Fruit fly (Drosophila melanogaster) whole organism, embryonic: Measurements from ENCODE around the gene Kdm5.

Experiments used
- Antp ChIP-seq: fragments of 200-800 bp; sonication (Bioruptor generic); optimal IDR thresholded peaks from 3 replicates; lab custom pipeline; 2016; ENCODE audit warnings: missing biosample characterization, missing genetic modification characterization
- Asciz ChIP-seq: fragments of 200-800 bp; sonication (Bioruptor generic); optimal IDR thresholded peaks from 2 replicates; lab custom pipeline; 2017; ENCODE audit warnings: missing biosample characterization, mild to moderate bottlenecking, missing genetic modification characterization, missing genetic modification reagents
- Awh ChIP-seq: fragments of 200-800 bp; sonication (Bioruptor generic); IDR thresholded peaks from 2 replicates; pipeline ENCODE4, ENCODE4 v1.3.6; 2022; ENCODE audit warnings: missing biosample characterization, missing genetic modification characterization
- CG10267 ChIP-seq: fragments of 200-800 bp; sonication (Bioruptor generic); optimal IDR thresholded peaks from 2 replicates; lab custom pipeline; 2018; ENCODE audit warnings: missing biosample characterization, mild to moderate bottlenecking, missing genetic modification characterization, moderate library complexity
- CG11085 ChIP-seq: fragments of 200-800 bp; sonication (Bioruptor generic); IDR thresholded peaks from 2 replicates; pipeline ENCODE4 v1.3.6; 2022; ENCODE audit warnings: missing biosample characterization, missing genetic modification characterization
- CG12219 ChIP-seq: fragments of 200-800 bp; sonication (Bioruptor generic); optimal IDR thresholded peaks from 3 replicates; lab custom pipeline; 2018; ENCODE audit warnings: missing biosample characterization, mild to moderate bottlenecking, missing genetic modification characterization
- CG12659 ChIP-seq: fragments of 200-800 bp; sonication (Bioruptor generic); optimal IDR thresholded peaks from 3 replicates; lab custom pipeline; 2017; ENCODE audit warnings: mild to moderate bottlenecking, missing biosample characterization, missing genetic modification reagents, missing genetic modification characterization
- CG14014 ChIP-seq: fragments of 200-800 bp; sonication (Bioruptor generic); IDR thresholded peaks from 2 replicates; pipeline ENCODE4 v1.3.6; 2022; ENCODE audit warnings: missing biosample characterization, missing genetic modification characterization
- CG14050 ChIP-seq: fragments of 200-800 bp; sonication (Bioruptor generic); IDR thresholded peaks from 3 replicates; pipeline ENCODE4 v1.3.6; 2022; ENCODE audit warnings: missing biosample characterization, missing genetic modification characterization
- CG14667 ChIP-seq: fragments of 200-800 bp; sonication (Bioruptor generic); IDR thresholded peaks from 2 replicates; pipeline ENCODE4 v1.3.6; 2022; ENCODE audit warnings: missing biosample characterization, missing genetic modification characterization
- CG14965 ChIP-seq: fragments of 200-800 bp; sonication (Bioruptor generic); optimal IDR thresholded peaks from 2 replicates; lab custom pipeline; 2016; ENCODE audit warnings: missing biosample characterization, missing genetic modification characterization, borderline replicate concordance
- CG1647 ChIP-seq: fragments of 200-800 bp; sonication (Bioruptor generic); optimal IDR thresholded peaks from 3 replicates; lab custom pipeline; 2016; ENCODE audit warnings: missing biosample characterization, missing genetic modification characterization
- CG2889 ChIP-seq: fragments of 200-800 bp; sonication (Bioruptor generic); IDR thresholded peaks from 3 replicates; pipeline ENCODE4 v1.3.6; 2022; ENCODE audit warnings: missing biosample characterization, missing genetic modification characterization
- CG31224 ChIP-seq: fragments of 200-800 bp; sonication (Bioruptor generic); IDR thresholded peaks from 2 replicates; pipeline ENCODE4 v1.3.6; 2022; ENCODE audit warnings: missing biosample characterization, missing genetic modification characterization
- CG31441 ChIP-seq: fragments of 200-800 bp; sonication (Bioruptor generic); IDR thresholded peaks from 2 replicates; pipeline ENCODE4 v1.3.6; 2022; ENCODE audit warnings: missing biosample characterization, missing genetic modification characterization
- CG32532 ChIP-seq: fragments of 200-800 bp; sonication (Bioruptor generic); IDR thresholded peaks from 2 replicates; pipeline ENCODE4 v1.3.6; 2022; ENCODE audit warnings: missing biosample characterization, missing genetic modification characterization
- CG34224 ChIP-seq: fragments of 200-800 bp; sonication (Bioruptor generic); IDR thresholded peaks from 3 replicates; pipeline ENCODE4 v1.3.6; 2022; ENCODE audit warnings: missing biosample characterization, missing genetic modification characterization; ENCODE audit not compliant: partially characterized antibody
- CG9932 ChIP-seq: fragments of 200-800 bp; sonication (Bioruptor generic); IDR thresholded peaks from 2 replicates; pipeline ENCODE4 v1.3.6; 2022; ENCODE audit warnings: missing biosample characterization, missing genetic modification characterization
- CHES-1-like ChIP-seq: fragments of 200-800 bp; sonication (Bioruptor generic); optimal IDR thresholded peaks from 2 replicates; lab custom pipeline; 2016; ENCODE audit warnings: missing biosample characterization, missing genetic modification characterization
- GATAe ChIP-seq: fragments of 200-800 bp; sonication (Bioruptor generic); conservative IDR thresholded peaks from 2 replicates; pipeline ENCODE4 v1.3.6; 2022; ENCODE audit warnings: missing biosample characterization, missing genetic modification characterization
- Gsc ChIP-seq: fragments of 200-800 bp; sonication (Bioruptor generic); IDR thresholded peaks from 2 replicates; pipeline ENCODE4 v1.3.6; 2022; ENCODE audit warnings: missing biosample characterization, missing genetic modification characterization
- H2.0 ChIP-seq: fragments of 200-800 bp; sonication (Bioruptor generic); IDR thresholded peaks from 2 replicates; pipeline ENCODE4 v1.3.6; 2022; ENCODE audit warnings: missing biosample characterization, missing genetic modification characterization
- HHEX ChIP-seq: fragments of 200-800 bp; sonication (Bioruptor generic); optimal IDR thresholded peaks from 3 replicates; lab custom pipeline; 2017; ENCODE audit warnings: missing biosample characterization, mild to moderate bottlenecking, missing genetic modification characterization, missing genetic modification reagents
- HLH54F ChIP-seq: fragments of 200-800 bp; sonication (Bioruptor generic); optimal IDR thresholded peaks from 3 replicates; lab custom pipeline; 2016; ENCODE audit warnings: missing biosample characterization, missing genetic modification characterization
- Hr78 ChIP-seq, 2 experiments: fragments of 200-800 bp in 1 of 2; fragments of >200 bp in 1 of 2; sonication (Bioruptor generic) in 1 of 2; optimal IDR thresholded peaks; 2 replicates each; lab custom pipeline; 2017 to 2019; ENCODE audit warnings: missing biosample characterization in 2 of 2, missing genetic modification characterization in 2 of 2, mild to moderate bottlenecking in 1 of 2, moderate library complexity in 1 of 2
- Kr ChIP-seq: fragments of 200-800 bp; sonication (Bioruptor generic); optimal IDR thresholded peaks from 2 replicates; lab custom pipeline; 2017; ENCODE audit warnings: missing biosample characterization, mild to moderate bottlenecking, missing genetic modification characterization
- Lhr ChIP-seq: fragments of 200-800 bp; sonication (Bioruptor generic); optimal IDR thresholded peaks from 3 replicates; lab custom pipeline; 2017; ENCODE audit warnings: mild to moderate bottlenecking, missing biosample characterization, missing genetic modification reagents, missing genetic modification characterization
- Mrtf ChIP-seq: fragments of 200-800 bp; sonication (Bioruptor generic); IDR thresholded peaks from 3 replicates; pipeline ENCODE4 v1.3.6; 2022; ENCODE audit warnings: missing biosample characterization, missing genetic modification characterization
- Neu2 ChIP-seq: fragments of 200-800 bp; sonication (Bioruptor generic); optimal IDR thresholded peaks from 3 replicates; lab custom pipeline; 2016; ENCODE audit warnings: missing biosample characterization, missing genetic modification characterization, borderline replicate concordance
- Oaz ChIP-seq: fragments of 200-800 bp; sonication (Bioruptor generic); IDR thresholded peaks from 2 replicates; pipeline ENCODE4 v1.3.6; 2022; ENCODE audit warnings: missing biosample characterization, missing genetic modification characterization
- Oli ChIP-seq: fragments of 200-800 bp; sonication (Bioruptor generic); optimal IDR thresholded peaks from 2 replicates; lab custom pipeline; 2018; ENCODE audit warnings: missing biosample characterization, mild to moderate bottlenecking, missing genetic modification characterization, moderate library complexity
- Scr ChIP-seq: fragments of 200-800 bp; sonication (Bioruptor generic); IDR thresholded peaks from 2 replicates; pipeline ENCODE4 v1.3.6; 2022; ENCODE audit warnings: missing biosample characterization, missing genetic modification characterization; ENCODE audit not compliant: partially characterized antibody
- Sox102F ChIP-seq: fragments of 200-800 bp; sonication (Bioruptor generic); optimal IDR thresholded peaks from 2 replicates; lab custom pipeline; 2018; ENCODE audit warnings: missing biosample characterization, mild to moderate bottlenecking, missing genetic modification characterization, moderate library complexity
- Sry-β ChIP-seq: fragments of 200-800 bp; sonication (Bioruptor generic); optimal IDR thresholded peaks from 2 replicates; lab custom pipeline; 2018; ENCODE audit warnings: missing biosample characterization, mild to moderate bottlenecking, missing genetic modification characterization, moderate library complexity
- abd-A ChIP-seq: fragments of 200-800 bp; sonication (Bioruptor generic); optimal IDR thresholded peaks from 3 replicates; lab custom pipeline; 2019; ENCODE audit warnings: missing biosample characterization, mild to moderate bottlenecking, missing genetic modification characterization, moderate library complexity
- ac ChIP-seq: fragments of 200-800 bp; sonication (Bioruptor generic); optimal IDR thresholded peaks from 3 replicates; lab custom pipeline; 2017; ENCODE audit warnings: missing biosample characterization, mild to moderate bottlenecking, missing genetic modification characterization
- bigmax ChIP-seq: fragments of 200-800 bp; sonication (Bioruptor generic); optimal IDR thresholded peaks from 2 replicates; lab custom pipeline; 2018; ENCODE audit warnings: missing biosample characterization, mild to moderate bottlenecking, missing genetic modification characterization
- caup ChIP-seq: fragments of 200-800 bp; sonication (Bioruptor generic); optimal IDR thresholded peaks from 3 replicates; lab custom pipeline; 2017; ENCODE audit warnings: missing biosample characterization, mild to moderate bottlenecking, missing genetic modification characterization, moderate library complexity; ENCODE audit not compliant: severe bottlenecking
- crp ChIP-seq, 2 experiments: fragments of 200-800 bp; sonication (Bioruptor generic); optimal IDR thresholded peaks; 2 replicates in 1 of 2; 3 replicates in 1 of 2; lab custom pipeline; 2017; ENCODE audit warnings: missing biosample characterization in 2 of 2, missing genetic modification characterization in 2 of 2, mild to moderate bottlenecking in 1 of 2, moderate library complexity in 1 of 2
- dimm ChIP-seq: fragments of 200-800 bp; sonication (Bioruptor generic); IDR thresholded peaks from 2 replicates; pipeline ENCODE4 v1.3.6; 2022; ENCODE audit warnings: missing biosample characterization, missing genetic modification characterization
- gce ChIP-seq: fragments of 200-800 bp; sonication (Bioruptor generic); IDR thresholded peaks from 3 replicates; pipeline ENCODE4 v1.3.6; 2022; ENCODE audit warnings: missing biosample characterization, missing genetic modification characterization
- gem ChIP-seq: fragments of 200-800 bp; sonication (Bioruptor generic); optimal IDR thresholded peaks from 2 replicates; lab custom pipeline; 2019; ENCODE audit warnings: missing biosample characterization, mild to moderate bottlenecking, missing genetic modification characterization, moderate library complexity
- ham ChIP-seq: fragments of 200-800 bp; sonication (Bioruptor generic); IDR thresholded peaks from 2 replicates; pipeline ENCODE4 v1.3.6; 2022; ENCODE audit warnings: missing biosample characterization, missing genetic modification characterization
- her ChIP-seq: fragments of 200-800 bp; sonication (Bioruptor generic); optimal IDR thresholded peaks from 2 replicates; lab custom pipeline; 2016; ENCODE audit warnings: missing biosample characterization, missing genetic modification characterization
- kah ChIP-seq: fragments of 200-800 bp; sonication (Bioruptor generic); optimal IDR thresholded peaks from 2 replicates; lab custom pipeline; 2018; ENCODE audit warnings: missing biosample characterization, mild to moderate bottlenecking, missing genetic modification characterization
- luna ChIP-seq: fragments of 200-800 bp; sonication (Bioruptor generic); optimal IDR thresholded peaks from 2 replicates; lab custom pipeline; 2016; ENCODE audit warnings: missing biosample characterization, missing genetic modification characterization
- sens-2 ChIP-seq: fragments of 200-800 bp; sonication (Bioruptor generic); IDR thresholded peaks from 2 replicates; pipeline ENCODE4 v1.3.6; 2022; ENCODE audit warnings: missing biosample characterization, missing genetic modification characterization
- tio ChIP-seq: fragments of 200-800 bp; sonication (Bioruptor generic); optimal IDR thresholded peaks from 2 replicates; lab custom pipeline; 2017; ENCODE audit warnings: missing biosample characterization, missing genetic modification characterization, inconsistent platforms
- trem ChIP-seq: fragments of 200-800 bp; optimal IDR thresholded peaks from 3 replicates; lab custom pipeline; 2019; ENCODE audit warnings: missing biosample characterization, mild to moderate bottlenecking, missing genetic modification characterization, moderate library complexity
- ttk ChIP-seq: fragments of 200-800 bp; sonication (Bioruptor generic); IDR thresholded peaks from 2 replicates; pipeline ENCODE4 v2.1.2; 2022; ENCODE audit warnings: missing biosample characterization, missing genetic modification characterization
- unpg ChIP-seq: fragments of 200-800 bp; sonication (Bioruptor generic); optimal IDR thresholded peaks from 3 replicates; lab custom pipeline; 2018; ENCODE audit warnings: missing biosample characterization, mild to moderate bottlenecking, missing genetic modification characterization, moderate library complexity

The Kdm5 gene

dm6 chr2L:5986094-5986493 lies 13.2 kb downstream of the Kdm5 start, which contains the start of gene ifc (continued):
- no peak for TF ChIP-seq ac
- TF ChIP-seq Oaz (GFP tag; lab: Robert Waterston, UW): no peak
- TF ChIP-seq sens-2 (GFP tag; lab: Robert Waterston, UW): no peak
- no peak for TF ChIP-seq tio (GFP tag; lab: Kevin White, UChicago)
- no peak for TF ChIP-seq H2.0 (GFP tag; lab: Robert Waterston, UW)
- TF ChIP-seq unpg (GFP tag; lab: Kevin White, UChicago): peak; percentile 42
- peak; percentile 12 for TF ChIP-seq Sry-β (GFP tag; lab: Kevin White, UChicago)
- peak; percentile 40 for TF ChIP-seq bigmax (GFP tag; lab: Kevin White, UChicago)
- no peak for TF ChIP-seq abd-A (tag; lab: Kevin White, UChicago)
- TF ChIP-seq Sox102F (GFP tag; lab: Kevin White, UChicago): no peak
- TF ChIP-seq luna (GFP tag; lab: Kevin White, UChicago): peak; percentile 66
- TF ChIP-seq CG1647 (GFP tag; lab: Kevin White, UChicago): peak; percentile 37
- TF ChIP-seq CG14050 (GFP tag; lab: Robert Waterston, UW): no peak
- no peak for TF ChIP-seq CG9932 (GFP tag; lab: Robert Waterston, UW)
- TF ChIP-seq CG31224 (GFP tag; lab: Robert Waterston, UW): no peak
- TF ChIP-seq CG2889 (GFP tag; lab: Robert Waterston, UW): no peak
- TF ChIP-seq CG12219: peak; percentile 5
- TF ChIP-seq CHES-1-like (GFP tag; lab: Kevin White, UChicago): peak; percentile 76
- peak; percentile 18 for TF ChIP-seq kah (GFP tag; lab: Kevin White, UChicago)
- TF ChIP-seq crp (GFP tag; optimal IDR thresholded peaks at IDR 0.05; lab: Kevin White, UChicago): peak in 1 of 2 experiments; percentile 55
- TF ChIP-seq HLH54F (GFP tag; lab: Kevin White, UChicago): peak; percentile 65
- no peak for TF ChIP-seq ham
- no peak for TF ChIP-seq dimm (GFP tag; lab: Robert Waterston, UW)
- no peak for TF ChIP-seq CG14965
- TF ChIP-seq Kr (GFP tag; lab: Kevin White, UChicago): no peak
- TF ChIP-seq Mrtf (GFP tag; lab: Robert Waterston, UW): no peak
- TF ChIP-seq Asciz (GFP tag; lab: Kevin White, UChicago): no peak
- no peak for TF ChIP-seq Scr (GFP tag; lab: Robert Waterston, UW)
- no peak for TF ChIP-seq gce
- TF ChIP-seq CG14014 (GFP tag; lab: Robert Waterston, UW): no peak
- TF ChIP-seq CG32532 (GFP tag; lab: Robert Waterston, UW): no peak
- peak; percentile 77 for TF ChIP-seq CG10267
- TF ChIP-seq Neu2 (GFP tag; lab: Kevin White, UChicago): peak; percentile 82
- no peak for TF ChIP-seq ttk (GFP tag; lab: Robert Waterston, UW)
- peak in 1 of 2 experiments; percentile 59 for TF ChIP-seq Hr78 (GFP tag; optimal IDR thresholded peaks at IDR 0.05; lab: Kevin White, UChicago)
- TF ChIP-seq CG12659: peak; percentile 86
- TF ChIP-seq Awh: no peak
- peak; percentile 31 for TF ChIP-seq HHEX
- TF ChIP-seq trem (tag; lab: Kevin White, UChicago): peak; percentile 86
- no peak for TF ChIP-seq gem (tag; lab: Kevin White, UChicago)
- TF ChIP-seq CG34224 (GFP tag; lab: Robert Waterston, UW): no peak
- no peak for TF ChIP-seq GATAe (GFP tag; lab: Robert Waterston, UW)
- TF ChIP-seq Lhr (GFP tag; lab: Kevin White, UChicago): peak; percentile 93
- TF ChIP-seq Gsc: no peak
- peak; percentile 57 for TF ChIP-seq Antp (GFP tag; lab: Kevin White, UChicago)
- no peak for TF ChIP-seq CG14667 (GFP tag; lab: Robert Waterston, UW)
- no peak for TF ChIP-seq CG31441 (GFP tag; lab: Robert Waterston, UW)
- peak; percentile 71 for TF ChIP-seq her
- peak; percentile 17 for TF ChIP-seq caup
- peak; percentile 23 for TF ChIP-seq Oli
- TF ChIP-seq CG11085 (GFP tag; lab: Robert Waterston, UW): no peak
